Fruit fly (Drosophila melanogaster) whole organism, pupa: ENCODE measurements around the gene mal.

Experiments
- CG10348 ChIP-seq: fragments of 200-800 bp; sonication (Bioruptor generic); IDR thresholded peaks from 2 replicates; pipeline ENCODE4 v1.3.6; 2022; ENCODE audit warnings: missing biosample characterization, missing genetic modification characterization
- CG14655 ChIP-seq: fragments of 200-800 bp; sonication (Bioruptor generic); optimal IDR thresholded peaks from 3 replicates; lab custom pipeline; 2017; ENCODE audit warnings: mild to moderate bottlenecking, missing biosample characterization, missing genetic modification reagents, missing genetic modification characterization
- CG15710 ChIP-seq: fragments of 200-800 bp; sonication (Bioruptor generic); optimal IDR thresholded peaks from 2 replicates; lab custom pipeline; 2018; ENCODE audit warnings: missing biosample characterization, mild to moderate bottlenecking, missing genetic modification characterization, moderate library complexity
- CG34367 ChIP-seq: fragments of 200-800 bp; sonication (Bioruptor generic); optimal IDR thresholded peaks from 2 replicates; lab custom pipeline; 2018; ENCODE audit warnings: missing biosample characterization, mild to moderate bottlenecking, missing genetic modification characterization
- CG4496 ChIP-seq: fragments of 200-800 bp; sonication (Bioruptor generic); IDR thresholded peaks from 3 replicates; pipeline ENCODE4 v1.3.6; 2022; ENCODE audit warnings: missing biosample characterization, missing genetic modification characterization
- CG8159 ChIP-seq: fragments of 200-800 bp; sonication (Bioruptor generic); optimal IDR thresholded peaks from 3 replicates; lab custom pipeline; 2018; ENCODE audit warnings: missing biosample characterization, mild to moderate bottlenecking, missing genetic modification characterization, moderate library complexity
- Pif1A ChIP-seq: fragments of 200-800 bp; sonication (Bioruptor generic); optimal IDR thresholded peaks from 3 replicates; lab custom pipeline; 2016; ENCODE audit warnings: missing biosample characterization, missing genetic modification characterization
- Pif1B ChIP-seq: fragments of 200-800 bp; sonication (Bioruptor generic); optimal IDR thresholded peaks from 3 replicates; lab custom pipeline; 2016; ENCODE audit warnings: missing biosample characterization, missing genetic modification characterization
- fd96Ca ChIP-seq: fragments of 200-800 bp; sonication (Bioruptor generic); IDR thresholded peaks from 3 replicates; pipeline ENCODE4 v1.3.6; 2022; ENCODE audit warnings: missing biosample characterization, missing genetic modification characterization
- gl ChIP-seq: fragments of 200-800 bp; sonication (Bioruptor generic); optimal IDR thresholded peaks from 2 replicates; lab custom pipeline; 2018; ENCODE audit warnings: missing biosample characterization, mild to moderate bottlenecking, missing genetic modification characterization

DNA sequence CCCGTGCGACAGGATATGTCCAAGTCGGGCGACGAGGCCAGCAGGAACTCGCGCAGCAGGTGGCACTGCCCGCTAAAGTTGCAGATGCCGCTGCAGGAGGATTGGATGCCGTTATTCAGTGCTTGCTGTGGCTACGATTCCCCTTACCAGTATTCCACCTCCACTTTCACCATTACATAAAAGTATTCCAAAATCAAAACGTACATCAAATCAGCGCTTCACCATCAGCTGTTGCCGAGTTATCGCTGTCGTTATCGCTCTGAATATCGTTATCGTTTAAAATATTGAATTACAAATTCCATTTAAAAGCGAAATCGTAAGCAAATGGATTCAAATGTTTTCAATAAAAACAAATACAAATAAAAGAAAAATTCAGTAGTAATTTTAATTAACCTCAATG lies 2.7 kb upstream of the mal start, which contains the start of gene CG15456:
- no peak for TF ChIP-seq gl (tag; lab: Kevin White, UChicago)
- TF ChIP-seq CG14655 (GFP tag; lab: Kevin White, UChicago), result no peak
- no peak for TF ChIP-seq Pif1B (GFP tag; lab: Kevin White, UChicago)
- TF ChIP-seq CG4496 (GFP tag; lab: Robert Waterston, UW), result no peak
- TF ChIP-seq CG10348, result no peak
- no peak for TF ChIP-seq fd96Ca (GFP tag; lab: Robert Waterston, UW)
- no peak for TF ChIP-seq Pif1A (GFP tag; lab: Kevin White, UChicago)
- TF ChIP-seq CG8159, result no peak
- TF ChIP-seq CG34367 (tag; lab: Kevin White, UChicago), result no peak
- TF ChIP-seq CG15710 (tag; lab: Kevin White, UChicago), result no peak
